Worm (Caenorhabditis elegans): ENCODE results near the gene spat-2.

Gene spat-2

DNA sequence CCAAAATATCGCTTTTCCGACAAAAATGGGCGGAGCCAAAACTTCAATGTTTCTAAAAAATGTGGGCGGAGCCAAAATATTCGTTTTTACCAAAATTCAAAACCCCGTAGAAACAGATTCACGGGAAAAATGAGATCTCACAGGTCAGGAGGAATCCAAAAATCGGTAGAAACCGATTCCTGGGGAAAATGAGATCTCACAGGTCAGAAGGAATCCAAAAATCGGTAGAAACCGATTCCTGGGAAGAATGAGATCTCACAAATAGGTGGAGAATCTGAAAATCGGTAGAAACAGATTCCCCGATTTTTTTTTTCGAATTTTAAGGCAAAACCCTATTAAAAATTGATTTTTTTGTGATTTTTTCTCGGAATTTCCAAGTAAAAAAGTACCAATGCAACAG lies 56.7 kb downstream of the spat-2 start:
- TF ChIP-seq mls-2 (tag; optimal IDR thresholded peaks at IDR 0.05) (peak; percentile 18), flh-1 (GFP tag; optimal IDR thresholded peaks at IDR 0.05) (no peak), cnd-1 (tag; optimal IDR thresholded peaks at IDR 0.05) (peak; percentile 46), nhr-28 (tag; optimal IDR thresholded peaks at IDR 0.05) (no peak), bed-3 (GFP tag; optimal IDR thresholded peaks at IDR 0.05) (no peak), sptf-1 (tag; optimal IDR thresholded peaks at IDR 0.05) (peak; percentile 56)

DNA sequence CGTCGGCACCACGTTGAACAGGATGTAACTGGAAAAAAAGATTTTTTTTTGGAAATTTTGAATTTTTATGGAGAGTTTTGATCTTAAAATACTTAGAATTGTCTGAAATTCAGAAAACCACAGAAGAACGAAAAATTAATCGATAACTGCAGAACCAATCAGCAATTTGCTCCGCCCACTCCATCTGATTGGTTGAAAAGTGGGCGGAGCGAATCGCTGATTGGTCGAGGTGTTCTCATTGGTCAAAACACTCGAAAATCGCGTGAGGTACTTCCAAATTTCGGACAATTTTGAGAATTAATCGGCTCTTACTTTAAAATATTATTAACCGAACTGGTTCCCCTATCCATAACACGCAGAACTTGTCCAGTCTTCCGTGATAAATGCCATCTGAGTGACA lies 58.9 kb downstream of the spat-2 start:
- TF ChIP-seq ztf-11 (tag; optimal IDR thresholded peaks at IDR 0.05) (no peak), nhr-76 (tag; optimal IDR thresholded peaks at IDR 0.05) (no peak), lin-32 (GFP tag; optimal IDR thresholded peaks at IDR 0.05) (no peak), elt-3 (tag; optimal IDR thresholded peaks at IDR 0.05) (no peak), nhr-237 (tag; optimal IDR thresholded peaks at IDR 0.05) (no peak), ceh-83 (GFP tag; optimal IDR thresholded peaks at IDR 0.05) (no peak), tbx-8 (GFP tag; optimal IDR thresholded peaks at IDR 0.05) (no peak), ceh-43 (GFP tag; optimal IDR thresholded peaks at IDR 0.05) (no peak), cnd-1 (tag; optimal IDR thresholded peaks at IDR 0.05) (no peak), ham-2 (GFP tag; optimal IDR thresholded peaks at IDR 0.05) (no peak), bed-3 (GFP tag; optimal IDR thresholded peaks at IDR 0.05) (no peak), M03D4.4 (tag; optimal IDR thresholded peaks at IDR 0.05) (no peak), ces-1 (GFP tag; optimal IDR thresholded peaks at IDR 0.05) (no peak)

DNA sequence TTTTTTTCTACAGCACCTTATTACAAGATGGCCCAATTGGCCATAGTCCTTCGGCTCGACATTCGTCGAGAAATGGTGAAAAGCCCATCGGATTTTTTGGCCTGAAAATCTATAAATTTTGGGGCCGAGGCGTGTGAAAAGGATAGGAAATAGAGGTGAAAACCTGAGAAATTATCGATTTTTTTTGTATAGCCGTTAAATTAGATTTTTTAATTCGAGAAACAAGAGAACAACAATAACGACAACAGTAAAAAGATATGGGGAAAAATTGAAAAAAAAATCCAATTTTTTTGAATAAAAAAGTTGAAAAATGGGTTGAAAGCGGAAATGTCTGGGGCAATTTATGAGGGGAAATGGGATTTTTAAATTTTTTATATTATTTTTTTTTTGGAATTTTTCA lies 63.1 kb downstream of the spat-2 start, which contains the start of gene hmt-1:
TSS of gene hmt-1 (minus strand) at position 101 of the 400 bp plus-strand sequence.
- TF ChIP-seq snpc-4 (tag; optimal IDR thresholded peaks at IDR 0.05), result no peak
- no peak for TF ChIP-seq unc-39 (tag; optimal IDR thresholded peaks at IDR 0.05)
- no peak for TF ChIP-seq nhr-2 (tag; optimal IDR thresholded peaks at IDR 0.05)
- TF ChIP-seq unc-120 (tag; optimal IDR thresholded peaks at IDR 0.05; ENCODE audit: poor library complexity, severe bottlenecking), result no peak
- no peak for TF ChIP-seq zip-8 (tag; optimal IDR thresholded peaks at IDR 0.05)
- TF ChIP-seq hlh-1 (tag; optimal IDR thresholded peaks at IDR 0.05), result no peak
- TF ChIP-seq ceh-39 (tag; optimal IDR thresholded peaks at IDR 0.05), result no peak
- no peak for TF ChIP-seq ceh-83 (GFP tag; optimal IDR thresholded peaks at IDR 0.05)
- no peak for TF ChIP-seq ceh-43 (GFP tag; optimal IDR thresholded peaks at IDR 0.05)
- no peak for TF ChIP-seq pha-4 (tag; optimal IDR thresholded peaks at IDR 0.05)
- no peak for TF ChIP-seq mep-1 (tag; optimal IDR thresholded peaks at IDR 0.05)
- no peak for TF ChIP-seq cnd-1 (tag; optimal IDR thresholded peaks at IDR 0.05)
- TF ChIP-seq elt-1 (tag; optimal IDR thresholded peaks at IDR 0.05; ENCODE audit: borderline replicate concordance, insufficient read depth), result no peak
- TF ChIP-seq tbx-8 (GFP tag; optimal IDR thresholded peaks at IDR 0.05), result no peak
- no peak for TF ChIP-seq flh-1 (GFP tag; optimal IDR thresholded peaks at IDR 0.05)

DNA sequence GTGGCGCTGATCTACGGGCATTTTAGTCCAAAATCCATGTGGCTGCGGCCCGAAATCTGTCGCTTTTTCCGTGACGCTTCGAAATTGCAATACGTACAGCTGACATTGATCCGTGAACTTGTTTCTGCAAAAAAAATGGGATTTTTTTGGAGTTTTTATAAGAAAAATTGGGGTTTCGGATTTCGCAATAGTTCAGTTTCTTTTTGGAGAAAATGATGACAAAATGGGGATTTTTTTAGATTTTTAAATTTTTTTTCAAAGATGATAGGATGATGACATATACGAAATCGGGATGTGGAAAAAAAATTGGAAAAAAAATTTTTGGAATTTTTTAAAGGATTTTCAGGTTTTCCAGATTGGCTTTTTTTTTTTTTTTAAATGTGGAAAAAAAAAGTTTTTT lies 64.5 kb downstream of the spat-2 start:
- TF ChIP-seq sptf-1 (tag; optimal IDR thresholded peaks at IDR 0.05) (no peak), nhr-2 (tag; optimal IDR thresholded peaks at IDR 0.05) (no peak), pha-4 (tag; optimal IDR thresholded peaks at IDR 0.05) (no peak), lsy-2 (tag; optimal IDR thresholded peaks at IDR 0.05) (no peak), zip-8 (tag; optimal IDR thresholded peaks at IDR 0.05) (no peak), cnd-1 (tag; optimal IDR thresholded peaks at IDR 0.05) (no peak), nhr-76 (tag; optimal IDR thresholded peaks at IDR 0.05) (no peak), ceh-43 (GFP tag; optimal IDR thresholded peaks at IDR 0.05) (no peak), nhr-28 (tag; optimal IDR thresholded peaks at IDR 0.05) (no peak)

DNA sequence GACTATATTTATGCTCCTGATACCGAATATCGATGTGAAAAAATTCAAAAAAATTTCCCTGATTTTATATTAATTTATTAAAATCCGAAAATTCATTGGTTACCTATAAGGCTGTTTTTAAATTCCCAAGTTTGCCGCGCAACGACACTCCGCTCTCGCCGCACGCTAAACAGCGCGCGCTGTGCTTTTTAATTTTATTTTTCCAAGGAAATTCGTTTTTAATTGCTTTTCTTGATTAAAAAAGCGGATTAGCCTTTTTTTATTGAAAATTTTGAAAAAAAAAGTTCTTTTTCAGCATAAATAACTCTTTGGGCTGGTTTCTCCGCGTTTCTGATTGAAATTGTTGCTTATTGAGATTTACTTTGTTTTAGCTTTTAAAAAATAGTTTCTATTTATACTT lies 70.6 kb downstream of the spat-2 start:
- TF ChIP-seq lin-32 (GFP tag; optimal IDR thresholded peaks at IDR 0.05), result no peak
- TF ChIP-seq elt-1 (tag; optimal IDR thresholded peaks at IDR 0.05; ENCODE audit: borderline replicate concordance, insufficient read depth), result no peak
- no peak for TF ChIP-seq unc-62 (GFP tag; optimal IDR thresholded peaks at IDR 0.05)
- no peak for TF ChIP-seq nhr-2 (tag; optimal IDR thresholded peaks at IDR 0.05)
- no peak for TF ChIP-seq hlh-1 (tag; optimal IDR thresholded peaks at IDR 0.05)
- TF ChIP-seq cnd-1 (tag; optimal IDR thresholded peaks at IDR 0.05), result no peak
- no peak for TF ChIP-seq lsy-2 (tag; optimal IDR thresholded peaks at IDR 0.05)
- TF ChIP-seq flh-1 (GFP tag; optimal IDR thresholded peaks at IDR 0.05), result no peak
- TF ChIP-seq ceh-43 (GFP tag; optimal IDR thresholded peaks at IDR 0.05), result no peak
- TF ChIP-seq nhr-28 (tag; optimal IDR thresholded peaks at IDR 0.05), result no peak
- TF ChIP-seq lin-13 (tag; optimal IDR thresholded peaks at IDR 0.05), result no peak
- TF ChIP-seq bed-3 (GFP tag; optimal IDR thresholded peaks at IDR 0.05), result no peak
- no peak for TF ChIP-seq tbx-8 (GFP tag; optimal IDR thresholded peaks at IDR 0.05)
- TF ChIP-seq mep-1 (tag; optimal IDR thresholded peaks at IDR 0.05), result no peak
- TF ChIP-seq unc-120 (tag; optimal IDR thresholded peaks at IDR 0.05; ENCODE audit: poor library complexity, severe bottlenecking), result no peak
- TF ChIP-seq sem-2 (GFP tag; optimal IDR thresholded peaks at IDR 0.05), result no peak
- no peak for TF ChIP-seq ham-2 (GFP tag; optimal IDR thresholded peaks at IDR 0.05)
- no peak for TF ChIP-seq zip-8 (tag; optimal IDR thresholded peaks at IDR 0.05)
- TF ChIP-seq blmp-1 (tag; optimal IDR thresholded peaks at IDR 0.05), result no peak

Measured in whole organism, mixed stage, embryonic.